Fruit fly (Drosophila melanogaster) Kc167 (cell line): ENCODE results near the gene Ccp84Ae.

Source experiments
- Sin3A ChIP-seq: fragments of >200 bp; optimal IDR thresholded peaks from 2 replicates; lab custom pipeline; 2018; ENCODE audit warnings: missing external identifiers
- ttk ChIP-seq: sonication (Bioruptor generic); optimal IDR thresholded peaks from 2 replicates; lab custom pipeline; 2017; ENCODE audit warnings: missing external identifiers

DNA sequence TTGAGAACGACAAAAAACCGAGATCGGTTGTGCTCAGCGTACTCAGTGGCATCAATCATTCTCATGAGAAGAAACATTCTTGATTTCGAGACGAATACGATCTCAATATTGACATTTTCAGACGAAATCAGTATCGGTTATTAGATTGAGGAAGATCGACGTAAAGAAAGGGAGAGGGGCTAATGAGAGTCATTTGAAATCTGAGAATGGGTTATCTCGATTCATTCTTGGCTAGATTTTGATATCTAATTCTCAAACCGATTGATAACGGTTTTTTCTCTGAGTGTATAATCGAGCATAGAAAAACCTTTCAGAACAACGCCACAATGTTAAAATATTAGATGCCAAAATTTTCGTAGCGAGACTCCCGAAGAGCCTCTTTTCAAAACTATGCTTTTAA, 50.6 kb downstream of the Ccp84Ae start, which contains the start of gene CG31286:
- no peak for TF ChIP-seq ttk (lab: Kevin White, UChicago)
- no peak for TF ChIP-seq Sin3A
